Worm (Caenorhabditis elegans) whole organism, mixed stage, embryonic: Measurements from ENCODE around the gene T23B5.4.

Experiments
- lin-13 ChIP-seq: fragments of 150-350 bp; optimal IDR thresholded peaks from 2 replicates; lab custom pipeline; 2014; ENCODE audit warnings: missing biosample characterization, missing genetic modification characterization
- nhr-237 ChIP-seq: fragments of 150-350 bp; optimal IDR thresholded peaks from 2 replicates; lab custom pipeline; 2014; ENCODE audit warnings: missing biosample characterization, missing genetic modification characterization
- pha-4 ChIP-seq: fragments of 150-350 bp; optimal IDR thresholded peaks from 2 replicates; lab custom pipeline; 2018; ENCODE audit warnings: missing biosample characterization, missing genetic modification reagents, missing genetic modification characterization
- unc-62 ChIP-seq: fragments of 150-350 bp; optimal IDR thresholded peaks from 2 replicates; lab custom pipeline; 2014; ENCODE audit warnings: missing biosample characterization, missing genetic modification reagents, missing genetic modification characterization
- zip-8 ChIP-seq: fragments of 150-350 bp; optimal IDR thresholded peaks from 2 replicates; lab custom pipeline; 2014; ENCODE audit warnings: missing biosample characterization, missing genetic modification characterization

ce11 chrIV:12630922-12631321 is 43.9 kb upstream of the T23B5.4 start, which contains the start of gene ark-1:
- no peak for TF ChIP-seq nhr-237
- no peak for TF ChIP-seq lin-13 (tag; lab: Kevin White, UChicago)
- no peak for TF ChIP-seq unc-62 (GFP tag; lab: Kevin White, UChicago)
- TF ChIP-seq zip-8 (tag; lab: Kevin White, UChicago), result no peak
- TF ChIP-seq pha-4 (tag; lab: Kevin White, UChicago), result no peak
